Fruit fly (Drosophila melanogaster): Measurements from ENCODE around the gene hoip.

The hoip gene

DNA sequence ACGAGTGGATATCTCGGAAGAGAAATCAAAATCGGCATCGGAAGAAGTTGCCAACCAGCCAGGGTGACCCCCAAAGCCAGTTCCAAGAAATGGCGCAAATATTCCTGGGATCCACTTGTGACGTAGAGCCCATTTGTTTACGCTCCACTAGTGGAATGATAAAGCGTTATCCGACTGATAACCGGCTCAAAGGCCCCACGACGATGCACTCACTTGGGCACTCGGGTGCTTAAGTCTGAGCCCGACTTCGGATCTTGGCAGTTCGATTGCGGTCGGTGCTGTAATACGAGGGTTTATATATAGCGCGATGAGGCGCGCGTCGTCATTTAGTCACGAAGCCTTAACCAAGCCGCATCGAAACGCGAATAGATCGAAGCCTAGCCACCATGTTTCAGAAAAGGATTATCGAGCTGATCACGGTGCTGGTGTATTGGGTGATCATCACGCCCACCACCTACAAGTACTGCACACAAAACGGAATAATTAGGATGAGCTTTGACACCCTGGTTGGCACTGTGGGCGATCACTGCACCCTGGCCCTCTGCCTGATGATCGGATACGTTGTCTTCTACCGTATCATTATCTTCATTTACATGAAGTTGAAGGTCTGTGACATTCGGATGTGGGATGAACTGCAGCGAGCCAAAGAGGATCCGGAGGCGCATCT lies 30.2 kb downstream of the hoip start, which contains the start of gene CG13116:
TSS of gene CG13116 (plus strand) at position 323 of the 667 bp plus-strand sequence.
- no peak for TF ChIP-seq CG9948 (tag; optimal IDR thresholded peaks at IDR 0.05)
- TF ChIP-seq CG4496 (GFP tag; IDR thresholded peaks at IDR 0.05): no peak
- TF ChIP-seq EcR (GFP tag; optimal IDR thresholded peaks at IDR 0.05): peak; percentile 51

dm6 chr2L:9731269-9731668 lies 31.7 kb downstream of the hoip start:
- 0 out of 3 replicates have a peak, but pooled peaks have one; percentile 28 for TF ChIP-seq CG4496 (GFP tag; IDR thresholded peaks at IDR 0.05)
- peak; percentile 12 for TF ChIP-seq CG8159 (tag; optimal IDR thresholded peaks at IDR 0.05)
- no peak for TF ChIP-seq CG8301 (tag; optimal IDR thresholded peaks at IDR 0.05)
- 0 out of 3 replicates have a peak, but pooled peaks have one; percentile 9 for TF ChIP-seq fd96Ca (GFP tag; IDR thresholded peaks at IDR 0.05)

- TF ChIP-seq CG34367 (tag; optimal IDR thresholded peaks at IDR 0.05): peak; percentile 14
- TF ChIP-seq CG32121 (GFP tag; IDR thresholded peaks at IDR 0.05): no peak
- no peak for TF ChIP-seq EcR (GFP tag; optimal IDR thresholded peaks at IDR 0.05)
- peak; percentile 40 for TF ChIP-seq Pif1A (GFP tag; optimal IDR thresholded peaks at IDR 0.05)
- no peak for TF ChIP-seq fd96Ca (GFP tag; IDR thresholded peaks at IDR 0.05)
- TF ChIP-seq Snoo (tag; optimal IDR thresholded peaks at IDR 0.05): peak; percentile 15
- no peak for TF ChIP-seq CG15710 (tag; optimal IDR thresholded peaks at IDR 0.05)
- TF ChIP-seq Ets98B (GFP tag; IDR thresholded peaks at IDR 0.05): no peak
- TF ChIP-seq CG12605 (GFP tag; IDR thresholded peaks at IDR 0.05): no peak
- TF ChIP-seq CG4496 (GFP tag; IDR thresholded peaks at IDR 0.05): 0 out of 3 replicates have a peak, but pooled peaks have one; percentile 13
- TF ChIP-seq CG8159 (tag; optimal IDR thresholded peaks at IDR 0.05): peak; percentile 5
Observed at dm6 chr2L:9734134-9734533, 34.5 kb downstream of the hoip start.

- TF ChIP-seq Pif1B (GFP tag; optimal IDR thresholded peaks at IDR 0.05): no peak
- peak; percentile 55 for TF ChIP-seq CG15710 (tag; optimal IDR thresholded peaks at IDR 0.05)
- no peak for TF ChIP-seq EcR (GFP tag; optimal IDR thresholded peaks at IDR 0.05)
- TF ChIP-seq fd96Ca (GFP tag; IDR thresholded peaks at IDR 0.05): no peak; the same call in 2 of the 3 replicates
- peak; percentile 11 for TF ChIP-seq Snoo (tag; optimal IDR thresholded peaks at IDR 0.05)
- peak; percentile 3 for TF ChIP-seq CG9948 (tag; optimal IDR thresholded peaks at IDR 0.05)
- peak; percentile 49 for TF ChIP-seq CG8301 (tag; optimal IDR thresholded peaks at IDR 0.05)
- TF ChIP-seq CG4496 (GFP tag; IDR thresholded peaks at IDR 0.05): peak; percentile 32; the same call in 1 of the 3 replicates
- peak; percentile 62 for TF ChIP-seq Ets98B (GFP tag; IDR thresholded peaks at IDR 0.05)
- peak; percentile 20; the same call in 1 of the 2 replicates for TF ChIP-seq CG12605 (GFP tag; IDR thresholded peaks at IDR 0.05)
- TF ChIP-seq Pif1A (GFP tag; optimal IDR thresholded peaks at IDR 0.05): peak; percentile 5
- peak; percentile 58 for TF ChIP-seq CG8159 (tag; optimal IDR thresholded peaks at IDR 0.05)
- peak; percentile 62 for TF ChIP-seq CG14655 (GFP tag; optimal IDR thresholded peaks at IDR 0.05)
- TF ChIP-seq CG17806 (tag; optimal IDR thresholded peaks at IDR 0.05): peak; percentile 2
Observed at dm6 chr2L:9736000-9736695, 36.6 kb downstream of the hoip start, which contains the start of gene CG13117. TSS of gene CG13117 (plus strand) at chr2L:9736645.

- TF ChIP-seq gl (tag; optimal IDR thresholded peaks at IDR 0.05) (no peak), Pif1B (GFP tag; optimal IDR thresholded peaks at IDR 0.05) (no peak), CG14655 (GFP tag; optimal IDR thresholded peaks at IDR 0.05) (no peak), Pif1A (GFP tag; optimal IDR thresholded peaks at IDR 0.05) (no peak), CG8159 (tag; optimal IDR thresholded peaks at IDR 0.05) (no peak), Snoo (tag; optimal IDR thresholded peaks at IDR 0.05) (no peak), CG10348 (GFP tag; IDR thresholded peaks at IDR 0.05) (no peak), CG17806 (tag; optimal IDR thresholded peaks at IDR 0.05) (no peak), Ets98B (GFP tag; IDR thresholded peaks at IDR 0.05) (no peak), CG12605 (GFP tag; IDR thresholded peaks at IDR 0.05) (no peak), rn (GFP tag; IDR thresholded peaks at IDR 0.05) (no peak), CG13204 (GFP tag; optimal IDR thresholded peaks at IDR 0.05) (no peak), CG32121 (GFP tag; IDR thresholded peaks at IDR 0.05) (no peak), CG15710 (tag; optimal IDR thresholded peaks at IDR 0.05) (no peak), CG8301 (tag; optimal IDR thresholded peaks at IDR 0.05) (no peak), CG4496 (GFP tag; IDR thresholded peaks at IDR 0.05) (no peak), EcR (GFP tag; optimal IDR thresholded peaks at IDR 0.05) (no peak), CG9948 (tag; optimal IDR thresholded peaks at IDR 0.05) (no peak), CG34367 (tag; optimal IDR thresholded peaks at IDR 0.05) (no peak), fd96Ca (GFP tag; IDR thresholded peaks at IDR 0.05) (no peak)
Observed at dm6 chr2L:9737360-9737759, 37.8 kb downstream of the hoip start.

DNA sequence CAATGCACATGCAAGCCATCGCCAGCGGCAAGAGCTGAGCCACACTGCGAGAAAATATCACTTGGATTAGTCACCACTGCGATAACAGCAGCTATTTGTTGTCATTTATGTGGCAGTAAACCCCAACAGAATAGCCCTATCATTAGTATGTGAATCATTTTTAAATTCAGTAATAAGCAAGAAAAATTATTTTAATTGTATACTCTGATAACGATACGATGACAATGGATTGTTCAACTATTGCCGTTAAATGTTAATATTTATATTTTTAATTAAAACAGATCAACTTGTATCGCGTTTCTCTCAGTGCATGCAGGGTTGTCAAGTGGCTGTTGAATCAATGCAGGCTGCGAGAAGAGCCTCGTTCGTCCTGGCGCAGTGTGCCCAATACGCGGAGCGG lies 38.2 kb downstream of the hoip start:
- TF ChIP-seq fd96Ca (GFP tag; IDR thresholded peaks at IDR 0.05) (peak; percentile 59; the same call in 2 of the 3 replicates), EcR (GFP tag; optimal IDR thresholded peaks at IDR 0.05) (no peak), CG12605 (GFP tag; IDR thresholded peaks at IDR 0.05) (no peak), Pif1B (GFP tag; optimal IDR thresholded peaks at IDR 0.05) (no peak), CG13204 (GFP tag; optimal IDR thresholded peaks at IDR 0.05) (no peak), CG8301 (tag; optimal IDR thresholded peaks at IDR 0.05) (peak; percentile 49), D1 (tag; optimal IDR thresholded peaks at IDR 0.05) (no peak), CG32121 (GFP tag; IDR thresholded peaks at IDR 0.05) (peak; percentile 17; the same call in 1 of the 2 replicates), CG15710 (tag; optimal IDR thresholded peaks at IDR 0.05) (peak; percentile 42), CG14655 (GFP tag; optimal IDR thresholded peaks at IDR 0.05) (peak; percentile 59), CG9948 (tag; optimal IDR thresholded peaks at IDR 0.05) (peak; percentile 37), CG17806 (tag; optimal IDR thresholded peaks at IDR 0.05) (peak; percentile 47), Snoo (tag; optimal IDR thresholded peaks at IDR 0.05) (no peak), rn (GFP tag; IDR thresholded peaks at IDR 0.05) (no peak; the same call in 1 of the 2 replicates), CG10348 (GFP tag; IDR thresholded peaks at IDR 0.05) (no peak), CG8159 (tag; optimal IDR thresholded peaks at IDR 0.05) (peak; percentile 61), gl (tag; optimal IDR thresholded peaks at IDR 0.05) (no peak), CG4496 (GFP tag; IDR thresholded peaks at IDR 0.05) (peak; percentile 44; the same call in 1 of the 3 replicates), Pif1A (GFP tag; optimal IDR thresholded peaks at IDR 0.05) (no peak), CG34367 (tag; optimal IDR thresholded peaks at IDR 0.05) (no peak), Ets98B (GFP tag; IDR thresholded peaks at IDR 0.05) (no peak)

Measured in whole organism, pupa.